Worm (Caenorhabditis elegans) whole organism, L3 larva: ENCODE results near the gene F41C3.1.

Experiments
- R02D3.7 ChIP-seq: fragments of 150-350 bp; optimal IDR thresholded peaks from 2 replicates; lab custom pipeline; 2014; ENCODE audit warnings: missing biosample characterization, missing genetic modification characterization
- ZK546.5 ChIP-seq: sonication (generic microtip); optimal IDR thresholded peaks from 2 replicates; lab custom pipeline; 2017; ENCODE audit warnings: missing biosample characterization, missing genetic modification characterization
- aly-2 ChIP-seq: fragments of 150-350 bp; optimal IDR thresholded peaks from 2 replicates; lab custom pipeline; 2014; ENCODE audit warnings: missing biosample characterization, missing genetic modification characterization
- ama-1 ChIP-seq: fragments of 150-350 bp; optimal IDR thresholded peaks from 2 replicates; lab custom pipeline; 2018
- ceh-16 ChIP-seq: sonication (generic microtip); optimal IDR thresholded peaks from 2 replicates; lab custom pipeline; 2017; ENCODE audit warnings: missing biosample characterization, missing genetic modification characterization
- ceh-28 ChIP-seq: fragments of 150-350 bp; optimal IDR thresholded peaks from 2 replicates; lab custom pipeline; 2014; ENCODE audit warnings: missing biosample characterization, missing genetic modification reagents, missing genetic modification characterization
- ceh-82 ChIP-seq: fragments of 150-350 bp; optimal IDR thresholded peaks from 2 replicates; lab custom pipeline; 2014; ENCODE audit warnings: missing biosample characterization, missing genetic modification characterization
- daf-12 ChIP-seq: fragments of 150-350 bp; optimal IDR thresholded peaks from 2 replicates; lab custom pipeline; 2014; ENCODE audit warnings: missing biosample characterization, missing genetic modification reagents, missing genetic modification characterization
- elt-1 ChIP-seq: fragments of 150-350 bp; optimal IDR thresholded peaks from 2 replicates; lab custom pipeline; 2014; ENCODE audit warnings: missing biosample characterization, missing genetic modification characterization
- elt-2 ChIP-seq: sonication (generic microtip); optimal IDR thresholded peaks from 2 replicates; lab custom pipeline; 2016; ENCODE audit warnings: missing genetic modification reagents, mild to moderate bottlenecking, missing genetic modification characterization, missing compliant biosample characterization
- elt-3 ChIP-seq, 3 experiments: fragments of 150-350 bp in 1 of 3; sonication (generic microtip) in 2 of 3; optimal IDR thresholded peaks; 2 replicates in 2 of 3; 4 replicates in 1 of 3; lab custom pipeline; 2014 to 2017; ENCODE audit warnings: missing biosample characterization in 3 of 3, missing genetic modification characterization in 3 of 3
- eor-1 ChIP-seq, 2 experiments: fragments of 150-350 bp; optimal IDR thresholded peaks; 2 replicates each; lab custom pipeline; 2014 to 2018; ENCODE audit warnings: missing biosample characterization in 2 of 2, missing genetic modification characterization in 2 of 2
- fkh-10 ChIP-seq: sonication (generic microtip); optimal IDR thresholded peaks from 2 replicates; lab custom pipeline; 2017; ENCODE audit warnings: missing biosample characterization, missing genetic modification reagents, missing genetic modification characterization
- hmg-11 ChIP-seq: sonication (generic microtip); optimal IDR thresholded peaks from 2 replicates; lab custom pipeline; 2016; ENCODE audit warnings: missing genetic modification characterization, missing compliant biosample characterization
- jun-1 ChIP-seq: fragments of 150-350 bp; optimal IDR thresholded peaks from 2 replicates; lab custom pipeline; 2014; ENCODE audit warnings: missing biosample characterization, missing genetic modification reagents, missing genetic modification characterization
- lin-15B ChIP-seq: fragments of 150-350 bp; optimal IDR thresholded peaks from 2 replicates; lab custom pipeline; 2014; ENCODE audit warnings: missing biosample characterization, missing genetic modification characterization
- lin-39 ChIP-seq: fragments of 150-350 bp; optimal IDR thresholded peaks from 2 replicates; lab custom pipeline; 2018; ENCODE audit warnings: missing biosample characterization, missing genetic modification reagents, missing genetic modification characterization
- lsy-12 ChIP-seq: sonication (generic microtip); optimal IDR thresholded peaks from 2 replicates; lab custom pipeline; 2016; ENCODE audit warnings: mild to moderate bottlenecking, missing genetic modification characterization, missing compliant biosample characterization
- mdl-1 ChIP-seq: fragments of 150-350 bp; optimal IDR thresholded peaks from 2 replicates; lab custom pipeline; 2014; ENCODE audit warnings: missing biosample characterization, missing genetic modification characterization
- nfya-1 ChIP-seq: sonication (generic microtip); optimal IDR thresholded peaks from 2 replicates; lab custom pipeline; 2017; ENCODE audit warnings: missing genetic modification characterization, mild to moderate bottlenecking, missing compliant biosample characterization, antibody characterized with exemption, moderate library complexity; ENCODE audit not compliant: insufficient read depth
- nhr-23 ChIP-seq: fragments of 150-350 bp; optimal IDR thresholded peaks from 2 replicates; lab custom pipeline; 2014; ENCODE audit warnings: missing biosample characterization, missing genetic modification reagents, missing genetic modification characterization
- nhr-25 ChIP-seq: sonication (generic microtip); optimal IDR thresholded peaks from 2 replicates; lab custom pipeline; 2017; ENCODE audit warnings: missing biosample characterization, missing genetic modification characterization
- nhr-28 ChIP-seq: fragments of 150-350 bp; optimal IDR thresholded peaks from 2 replicates; lab custom pipeline; 2014; ENCODE audit warnings: missing biosample characterization, missing genetic modification characterization
- nhr-43 ChIP-seq: sonication (generic microtip); optimal IDR thresholded peaks from 2 replicates; lab custom pipeline; 2016; ENCODE audit warnings: mild to moderate bottlenecking, missing genetic modification characterization, missing compliant biosample characterization; ENCODE audit not compliant: poor library complexity, severe bottlenecking
- nhr-67 ChIP-seq: fragments of 150-350 bp; optimal IDR thresholded peaks from 2 replicates; lab custom pipeline; 2014; ENCODE audit warnings: missing biosample characterization, missing genetic modification characterization
- nhr-77 ChIP-seq: fragments of 150-350 bp; optimal IDR thresholded peaks from 2 replicates; lab custom pipeline; 2014; ENCODE audit warnings: missing biosample characterization, missing genetic modification characterization
- pqm-1 ChIP-seq: fragments of 150-350 bp; optimal IDR thresholded peaks from 2 replicates; lab custom pipeline; 2017; ENCODE audit warnings: missing biosample characterization, missing genetic modification characterization, inconsistent platforms
- sea-2 ChIP-seq: fragments of 150-350 bp; sonication (generic microtip); optimal IDR thresholded peaks from 4 replicates; lab custom pipeline; 2014; ENCODE audit warnings: missing biosample characterization, missing genetic modification reagents, missing genetic modification characterization
- skn-1 ChIP-seq: fragments of 150-350 bp; optimal IDR thresholded peaks from 2 replicates; lab custom pipeline; 2014; ENCODE audit warnings: missing biosample characterization, missing genetic modification characterization
- snpc-4 ChIP-seq: fragments of 150-350 bp; optimal IDR thresholded peaks from 2 replicates; lab custom pipeline; 2014; ENCODE audit warnings: missing biosample characterization, missing genetic modification characterization
- tbx-2 ChIP-seq: sonication (generic microtip); optimal IDR thresholded peaks from 2 replicates; lab custom pipeline; 2016; ENCODE audit warnings: mild to moderate bottlenecking, missing genetic modification characterization, missing compliant biosample characterization
- unc-39 ChIP-seq: sonication (generic microtip); optimal IDR thresholded peaks from 4 replicates; lab custom pipeline; 2017; ENCODE audit warnings: missing biosample characterization, missing genetic modification characterization
- zag-1 ChIP-seq: fragments of 150-350 bp; optimal IDR thresholded peaks from 2 replicates; lab custom pipeline; 2014; ENCODE audit warnings: missing biosample characterization, missing genetic modification characterization
- ztf-11 ChIP-seq: fragments of 150-350 bp; optimal IDR thresholded peaks from 2 replicates; lab custom pipeline; 2014; ENCODE audit warnings: missing biosample characterization, missing genetic modification characterization
- ztf-4 ChIP-seq: fragments of 150-350 bp; optimal IDR thresholded peaks from 2 replicates; lab custom pipeline; 2014; ENCODE audit warnings: missing biosample characterization, missing genetic modification characterization

F41C3.1 gene

ce11 chrII:4736585-4736984 lies 15.5 kb upstream of the F41C3.1 start:
- no peak for TF ChIP-seq elt-2 (tag; lab: Kevin White, UChicago)
- no peak for TF ChIP-seq zag-1 (tag; lab: Kevin White, UChicago)
- no peak for TF ChIP-seq tbx-2 (tag; lab: Kevin White, UChicago)
- TF ChIP-seq elt-1 = no peak
- no peak for TF ChIP-seq sea-2 (GFP tag; lab: Kevin White, UChicago)
- TF ChIP-seq nhr-67 (tag; lab: Kevin White, UChicago) = no peak
- TF ChIP-seq pqm-1 (tag; lab: Kevin White, UChicago) = no peak
- no peak for TF ChIP-seq ztf-4
- TF ChIP-seq ceh-82 (tag; lab: Kevin White, UChicago) = no peak
- no peak for TF ChIP-seq hmg-11 (tag; lab: Kevin White, UChicago)
- TF ChIP-seq elt-3 (tag; optimal IDR thresholded peaks at IDR 0.05; lab: Kevin White, UChicago) = no peak
- no peak for TF ChIP-seq aly-2 (tag; lab: Kevin White, UChicago)
- no peak for TF ChIP-seq ztf-11 (tag; lab: Kevin White, UChicago)
- TF ChIP-seq ama-1 (lab: Kevin White, UChicago) = no peak

- no peak for TF ChIP-seq lsy-12 (tag; lab: Kevin White, UChicago)
- no peak for TF ChIP-seq ceh-16 (tag; lab: Kevin White, UChicago)
- TF ChIP-seq tbx-2 (tag; lab: Kevin White, UChicago) = no peak
- TF ChIP-seq nhr-77 (tag; lab: Kevin White, UChicago) = no peak
- TF ChIP-seq zag-1 (tag; lab: Kevin White, UChicago) = no peak
Measured at ce11 chrII:4737348-4737747, 14.8 kb upstream of the F41C3.1 start, which contains the start of gene ctsa-1.1. ctsa-1.1 (plus strand) TSS chrII:4737648.

- TF ChIP-seq jun-1 (tag; lab: Kevin White, UChicago) (peak; percentile 57), skn-1 (tag; lab: Kevin White, UChicago) (peak; percentile 44), eor-1 (tag; optimal IDR thresholded peaks at IDR 0.05; lab: Kevin White, UChicago) (no peak), aly-2 (tag; lab: Kevin White, UChicago) (no peak), snpc-4 (peak; percentile 72), lsy-12 (tag; lab: Kevin White, UChicago) (peak; percentile 82), nhr-25 (tag; lab: Kevin White, UChicago) (peak; percentile 77), ZK546.5 (no peak), pqm-1 (tag; lab: Kevin White, UChicago) (peak; percentile 21), nfya-1 (tag; lab: Kevin White, UChicago) (peak; percentile 82), lin-15B (tag; lab: Kevin White, UChicago) (peak; percentile 82), hmg-11 (tag; lab: Kevin White, UChicago) (peak; percentile 22), ceh-28 (tag; lab: Kevin White, UChicago) (peak; percentile 35), mdl-1 (tag; lab: Kevin White, UChicago) (peak; percentile 53), nhr-28 (no peak), lin-39 (tag; lab: Kevin White, UChicago) (peak; percentile 52), zag-1 (tag; lab: Kevin White, UChicago) (no peak), nhr-43 (tag; lab: Kevin White, UChicago) (peak; percentile 90), elt-2 (tag; lab: Kevin White, UChicago) (peak; percentile 62), R02D3.7 (peak; percentile 25), fkh-10 (GFP tag; lab: Kevin White, UChicago) (no peak), tbx-2 (tag; lab: Kevin White, UChicago) (peak; percentile 3), ceh-16 (tag; lab: Kevin White, UChicago) (no peak), nhr-23 (tag; lab: Kevin White, UChicago) (peak; percentile 81), unc-39 (tag; lab: Kevin White, UChicago) (no peak)
Measured at ce11 chrII:4739984-4740462, 12.1 kb upstream of the F41C3.1 start, which contains the start of gene eas-1. eas-1 (plus strand) TSS chrII:4740412.

- TF ChIP-seq pqm-1 (tag; lab: Kevin White, UChicago) = peak; percentile 39
- no peak for TF ChIP-seq daf-12 (tag; lab: Kevin White, UChicago)
- TF ChIP-seq skn-1 (tag; lab: Kevin White, UChicago) = no peak
- TF ChIP-seq lsy-12 (tag; lab: Kevin White, UChicago) = peak; percentile 33
- peak; percentile 12 for TF ChIP-seq jun-1 (tag; lab: Kevin White, UChicago)
- peak; percentile 29 for TF ChIP-seq nhr-23 (tag; lab: Kevin White, UChicago)
- peak; percentile 62 for TF ChIP-seq elt-2 (tag; lab: Kevin White, UChicago)
- TF ChIP-seq, all 47 proteins: peak for 5
Measured at ce11 chrII:4741527-4742187, 10.4 kb upstream of the F41C3.1 start, which contains the start of gene acs-11. acs-11 (plus strand) TSS chrII:4742137.
